Fruit fly (Drosophila melanogaster): ENCODE measurements around the gene PyK.
A peak's percentile ranks its signal among the peaks of the same experiment; 100 is the strongest.

PyK gene

dm6 chr3R:22367126-22368076, at the start of gene PyK, which contains the start of gene Polr3F (continued):
- peak; percentile 3 for TF ChIP-seq CG16863 (GFP tag; optimal IDR thresholded peaks at IDR 0.05)
- no peak for TF ChIP-seq CG16813 (GFP tag; IDR thresholded peaks at IDR 0.05; ENCODE audit: partially characterized antibody)
- TF ChIP-seq hth (optimal IDR thresholded peaks at IDR 0.05): no peak
- TF ChIP-seq CG11723 (GFP tag; optimal IDR thresholded peaks at IDR 0.05): no peak
- TF ChIP-seq CG8281 (tag; optimal IDR thresholded peaks at IDR 0.05): no peak
- peak; percentile 32 for TF ChIP-seq lbe (GFP tag; optimal IDR thresholded peaks at IDR 0.05)
- peak; percentile 60 for TF ChIP-seq CG10267 (tag; optimal IDR thresholded peaks at IDR 0.05)
- peak; percentile 98 for TF ChIP-seq CG17385 (GFP tag; optimal IDR thresholded peaks at IDR 0.05)
- TF ChIP-seq CG31441 (GFP tag; IDR thresholded peaks at IDR 0.05): peak; percentile 50; the same call in 1 of the 2 replicates
- no peak for TF ChIP-seq p53 (GFP tag; optimal IDR thresholded peaks at IDR 0.05)
- no peak for TF ChIP-seq CG3065 (GFP tag; optimal IDR thresholded peaks at IDR 0.05)
- no peak for TF ChIP-seq MTF-1 (GFP tag; optimal IDR thresholded peaks at IDR 0.05; ENCODE audit: borderline replicate concordance)
- no peak for TF ChIP-seq CG9609 (GFP tag; optimal IDR thresholded peaks at IDR 0.05)
- no peak for TF ChIP-seq bowl (GFP tag; IDR thresholded peaks at IDR 0.05)
- TF ChIP-seq CG6254 (GFP tag; optimal IDR thresholded peaks at IDR 0.05): no peak
- TF ChIP-seq tna (GFP tag; IDR thresholded peaks at IDR 0.05; ENCODE audit: partially characterized antibody): no peak
- no peak for TF ChIP-seq fu2 (GFP tag; optimal IDR thresholded peaks at IDR 0.05)
- no peak for TF ChIP-seq CG2875 (GFP tag; optimal IDR thresholded peaks at IDR 0.05)
- no peak for TF ChIP-seq Eip74EF (GFP tag; optimal IDR thresholded peaks at IDR 0.05)
- TF ChIP-seq CG10274 (GFP tag; optimal IDR thresholded peaks at IDR 0.05): no peak
- TF ChIP-seq CG2116 (GFP tag; optimal IDR thresholded peaks at IDR 0.05): peak; percentile 32
- no peak for TF ChIP-seq corto (GFP tag; optimal IDR thresholded peaks at IDR 0.05)
- TF ChIP-seq crp (GFP tag; optimal IDR thresholded peaks at IDR 0.05): peak in 1 of 2 experiments; percentile 65
- TF ChIP-seq CG2199 (GFP tag; IDR thresholded peaks at IDR 0.05): no peak
- TF ChIP-seq CG30020 (tag; optimal IDR thresholded peaks at IDR 0.05): peak; percentile 38
- TF ChIP-seq Mad (GFP tag; optimal IDR thresholded peaks at IDR 0.05): no peak
- no peak for TF ChIP-seq CG17912 (GFP tag; optimal IDR thresholded peaks at IDR 0.05)
- no peak for TF ChIP-seq CG31224 (GFP tag; IDR thresholded peaks at IDR 0.05)
- TF ChIP-seq CG16815 (GFP tag; optimal IDR thresholded peaks at IDR 0.05): no peak
- no peak for TF ChIP-seq CG6654 (GFP tag; optimal IDR thresholded peaks at IDR 0.05)
- no peak for TF ChIP-seq CG10209 (GFP tag; optimal IDR thresholded peaks at IDR 0.05)
- TF ChIP-seq NK7.1 (GFP tag; optimal IDR thresholded peaks at IDR 0.05): no peak
- TF ChIP-seq Hmr (GFP tag; optimal IDR thresholded peaks at IDR 0.05): peak; percentile 51
- TF ChIP-seq luna (GFP tag; optimal IDR thresholded peaks at IDR 0.05): no peak
- no peak for TF ChIP-seq nom (GFP tag; optimal IDR thresholded peaks at IDR 0.05)
- TF ChIP-seq lola (GFP tag; optimal IDR thresholded peaks at IDR 0.05): no peak
- TF ChIP-seq mirr (GFP tag; optimal IDR thresholded peaks at IDR 0.05): no peak
- no peak for TF ChIP-seq CG10366 (GFP tag; IDR thresholded peaks at IDR 0.05)
- TF ChIP-seq Ada2b (GFP tag; IDR thresholded peaks at IDR 0.05): no peak; the same call in 1 of the 2 replicates
- TF ChIP-seq D19A (tag; optimal IDR thresholded peaks at IDR 0.05): peak; percentile 7
- TF ChIP-seq CG12219 (GFP tag; optimal IDR thresholded peaks at IDR 0.05): no peak
- TF ChIP-seq CG14441 (GFP tag; IDR thresholded peaks at IDR 0.05): peak; percentile 36; the same call in 1 of the 2 replicates
- no peak for TF ChIP-seq CG4404 (GFP tag; IDR thresholded peaks at IDR 0.05)
- TF ChIP-seq gcm2 (GFP tag; optimal IDR thresholded peaks at IDR 0.05): no peak
- no peak; the same call in 2 of the 3 replicates for TF ChIP-seq otp (GFP tag; IDR thresholded peaks at IDR 0.05)
- peak; percentile 33; the same call in 1 of the 3 replicates for TF ChIP-seq ci (GFP tag; IDR thresholded peaks at IDR 0.05)
- TF ChIP-seq pan (optimal IDR thresholded peaks at IDR 0.05): no peak
- no peak for TF ChIP-seq pan (GFP tag; optimal IDR thresholded peaks at IDR 0.05 in 1 of 2, IDR thresholded peaks at IDR 0.05 in 1 of 2)

All from whole organism, embryonic.